Fruit fly (Drosophila melanogaster) whole organism, embryonic: ENCODE results near the gene trx.

Experiments used
- Antp ChIP-seq: fragments of 200-800 bp; sonication (Bioruptor generic); optimal IDR thresholded peaks from 3 replicates; lab custom pipeline; 2016; ENCODE audit warnings: missing biosample characterization, missing genetic modification characterization
- Asciz ChIP-seq: fragments of 200-800 bp; sonication (Bioruptor generic); optimal IDR thresholded peaks from 2 replicates; lab custom pipeline; 2017; ENCODE audit warnings: missing biosample characterization, mild to moderate bottlenecking, missing genetic modification characterization, missing genetic modification reagents
- Atf3 ChIP-seq: fragments of 200-800 bp; sonication (Bioruptor generic); optimal IDR thresholded peaks from 3 replicates; lab custom pipeline; 2016; ENCODE audit warnings: missing biosample characterization, missing genetic modification characterization
- CG10431 ChIP-seq: fragments of 200-800 bp; sonication (Bioruptor generic); optimal IDR thresholded peaks from 3 replicates; lab custom pipeline; 2018; ENCODE audit warnings: missing biosample characterization, mild to moderate bottlenecking, missing genetic modification characterization
- CG15514 ChIP-seq: fragments of 200-800 bp; sonication (Bioruptor generic); optimal IDR thresholded peaks from 3 replicates; lab custom pipeline; 2017; ENCODE audit warnings: missing biosample characterization, missing genetic modification characterization, mild to moderate bottlenecking, moderate library complexity, missing genetic modification reagents
- CG15696 ChIP-seq: fragments of 200-800 bp; sonication (Bioruptor generic); optimal IDR thresholded peaks from 2 replicates; lab custom pipeline; 2019; ENCODE audit warnings: missing biosample characterization, mild to moderate bottlenecking, missing genetic modification characterization, moderate library complexity
- CG17385 ChIP-seq: fragments of 200-800 bp; sonication (Bioruptor generic); optimal IDR thresholded peaks from 3 replicates; lab custom pipeline; 2018; ENCODE audit warnings: missing biosample characterization, mild to moderate bottlenecking, missing genetic modification characterization
- CG17568 ChIP-seq: fragments of 200-800 bp; sonication (Bioruptor generic); optimal IDR thresholded peaks from 2 replicates; lab custom pipeline; 2018; ENCODE audit warnings: missing biosample characterization, mild to moderate bottlenecking, missing genetic modification characterization, moderate library complexity
- CG17829 ChIP-seq: fragments of 200-800 bp; optimal IDR thresholded peaks from 2 replicates; lab custom pipeline; 2019; ENCODE audit warnings: missing biosample characterization, mild to moderate bottlenecking, missing genetic modification characterization, moderate library complexity
- CG18599 ChIP-seq: fragments of 200-800 bp; sonication (Bioruptor generic); optimal IDR thresholded peaks from 3 replicates; lab custom pipeline; 2017; ENCODE audit warnings: missing biosample characterization, missing genetic modification characterization, mild to moderate bottlenecking, moderate library complexity, missing genetic modification reagents
- CG2120 ChIP-seq: fragments of 200-800 bp; sonication (Bioruptor generic); optimal IDR thresholded peaks from 3 replicates; lab custom pipeline; 2016; ENCODE audit warnings: missing biosample characterization, missing genetic modification characterization
- CG2678 ChIP-seq: fragments of 200-800 bp; sonication (Bioruptor generic); optimal IDR thresholded peaks from 3 replicates; lab custom pipeline; 2019; ENCODE audit warnings: missing biosample characterization, mild to moderate bottlenecking, missing genetic modification characterization, moderate library complexity
- CG2712 ChIP-seq: fragments of 200-800 bp; optimal IDR thresholded peaks from 3 replicates; lab custom pipeline; 2019; ENCODE audit warnings: missing biosample characterization, mild to moderate bottlenecking, missing genetic modification characterization, moderate library complexity
- CG3995 ChIP-seq: fragments of 200-800 bp; sonication (Bioruptor generic); optimal IDR thresholded peaks from 3 replicates; lab custom pipeline; 2016; ENCODE audit warnings: missing biosample characterization, missing genetic modification characterization
- CG4328 ChIP-seq: fragments of 200-800 bp; sonication (Bioruptor generic); optimal IDR thresholded peaks from 3 replicates; lab custom pipeline; 2017; ENCODE audit warnings: missing biosample characterization, missing genetic modification reagents, missing genetic modification characterization
- CG43689 ChIP-seq: fragments of 200-800 bp; sonication (Bioruptor generic); IDR thresholded peaks from 2 replicates; pipeline ENCODE4 v1.3.6; 2022; ENCODE audit warnings: missing biosample characterization, missing genetic modification characterization
- CG5180 ChIP-seq: fragments of 200-800 bp; sonication (Bioruptor generic); optimal IDR thresholded peaks from 3 replicates; lab custom pipeline; 2017; ENCODE audit warnings: missing biosample characterization, missing genetic modification characterization, mild to moderate bottlenecking, moderate library complexity, missing genetic modification reagents
- CG5245 ChIP-seq: fragments of 200-800 bp; sonication (Bioruptor generic); optimal IDR thresholded peaks from 3 replicates; lab custom pipeline; 2016; ENCODE audit warnings: missing biosample characterization, missing genetic modification characterization
- CG7271 ChIP-seq: fragments of 200-800 bp; sonication (Bioruptor generic); optimal IDR thresholded peaks from 2 replicates; lab custom pipeline; 2018; ENCODE audit warnings: missing biosample characterization, mild to moderate bottlenecking, missing genetic modification characterization, moderate library complexity
- CG8089 ChIP-seq: fragments of 200-800 bp; sonication (Bioruptor generic); optimal IDR thresholded peaks from 3 replicates; lab custom pipeline; 2016; ENCODE audit warnings: missing biosample characterization, missing genetic modification characterization
- CG9437 ChIP-seq: fragments of 200-800 bp; sonication (Bioruptor generic); optimal IDR thresholded peaks from 2 replicates; lab custom pipeline; 2018; ENCODE audit warnings: missing biosample characterization, mild to moderate bottlenecking, missing genetic modification characterization
- CG9797 ChIP-seq: fragments of 200-800 bp; sonication (Bioruptor generic); optimal IDR thresholded peaks from 3 replicates; lab custom pipeline; 2018; ENCODE audit warnings: missing biosample characterization, mild to moderate bottlenecking, missing genetic modification characterization
- CoRest ChIP-seq: fragments of 200-800 bp; sonication (Bioruptor generic); optimal IDR thresholded peaks from 3 replicates; lab custom pipeline; 2018; ENCODE audit warnings: missing biosample characterization, mild to moderate bottlenecking, missing genetic modification characterization, moderate library complexity
- Dek ChIP-seq: fragments of 200-800 bp; sonication (Bioruptor generic); optimal IDR thresholded peaks from 3 replicates; lab custom pipeline; 2019; ENCODE audit warnings: missing biosample characterization, mild to moderate bottlenecking, missing genetic modification characterization, moderate library complexity
- Lim3 ChIP-seq: fragments of 200-800 bp; sonication (Bioruptor generic); IDR thresholded peaks from 2 replicates; pipeline ENCODE4 v1.3.6; 2022; ENCODE audit warnings: missing biosample characterization, missing genetic modification characterization
- Nf-YC ChIP-seq: fragments of 200-800 bp; optimal IDR thresholded peaks from 3 replicates; lab custom pipeline; 2019; ENCODE audit warnings: missing biosample characterization, mild to moderate bottlenecking, missing genetic modification characterization, moderate library complexity
- Rx ChIP-seq: fragments of 200-800 bp; sonication (Bioruptor generic); IDR thresholded peaks from 2 replicates; pipeline ENCODE4 v1.3.6; 2022; ENCODE audit warnings: missing biosample characterization, missing genetic modification characterization
- Sox102F ChIP-seq: fragments of 200-800 bp; sonication (Bioruptor generic); optimal IDR thresholded peaks from 2 replicates; lab custom pipeline; 2018; ENCODE audit warnings: missing biosample characterization, mild to moderate bottlenecking, missing genetic modification characterization, moderate library complexity
- Ssrp ChIP-seq: fragments of 200-800 bp; sonication (Bioruptor generic); optimal IDR thresholded peaks from 2 replicates; lab custom pipeline; 2018; ENCODE audit warnings: missing biosample characterization, mild to moderate bottlenecking, missing genetic modification characterization, moderate library complexity
- YL-1 ChIP-seq: fragments of 200-800 bp; sonication (Bioruptor generic); optimal IDR thresholded peaks from 3 replicates; lab custom pipeline; 2017; ENCODE audit warnings: missing biosample characterization, mild to moderate bottlenecking, missing genetic modification characterization
- chinmo ChIP-seq: fragments of 200-800 bp; sonication (Bioruptor generic); IDR thresholded peaks from 4 replicates; pipeline ENCODE4 v1.3.6; 2022; ENCODE audit warnings: missing biosample characterization, missing genetic modification characterization; ENCODE audit not compliant: partially characterized antibody
- disco-r ChIP-seq: fragments of 200-800 bp; sonication (Bioruptor generic); optimal IDR thresholded peaks from 2 replicates; lab custom pipeline; 2016; ENCODE audit warnings: missing biosample characterization, missing genetic modification characterization
- dpn ChIP-seq, 2 experiments: fragments of 200-800 bp; sonication (Bioruptor generic); optimal IDR thresholded peaks; 3 replicates each; lab custom pipeline; 2016; ENCODE audit warnings: missing biosample characterization in 2 of 2, missing genetic modification characterization in 2 of 2
- esg ChIP-seq: fragments of 200-800 bp; sonication (Bioruptor generic); conservative IDR thresholded peaks from 2 replicates; pipeline ENCODE4 v1.3.6; 2022; ENCODE audit warnings: missing biosample characterization, missing genetic modification characterization
- eve ChIP-seq, 2 experiments: fragments of >200 bp; optimal IDR thresholded peaks; 2 replicates each; lab custom pipeline; 2017; ENCODE audit warnings: missing biosample characterization in 2 of 2, missing genetic modification characterization in 2 of 2
- fd64A ChIP-seq: fragments of 200-800 bp; sonication (Bioruptor generic); optimal IDR thresholded peaks from 3 replicates; lab custom pipeline; 2018; ENCODE audit warnings: missing biosample characterization, mild to moderate bottlenecking, missing genetic modification characterization
- gce ChIP-seq: fragments of 200-800 bp; sonication (Bioruptor generic); IDR thresholded peaks from 3 replicates; pipeline ENCODE4 v1.3.6; 2022; ENCODE audit warnings: missing biosample characterization, missing genetic modification characterization
- hbn ChIP-seq: fragments of 200-800 bp; sonication (Bioruptor generic); IDR thresholded peaks from 2 replicates; pipeline ENCODE4 v1.3.6; 2022; ENCODE audit warnings: missing biosample characterization, missing genetic modification characterization; ENCODE audit not compliant: partially characterized antibody
- jing ChIP-seq: fragments of 200-800 bp; sonication (Bioruptor generic); optimal IDR thresholded peaks from 2 replicates; lab custom pipeline; 2018; ENCODE audit warnings: missing biosample characterization, mild to moderate bottlenecking, missing genetic modification characterization
- ken ChIP-seq: fragments of 200-800 bp; sonication (Bioruptor generic); IDR thresholded peaks from 3 replicates; pipeline ENCODE4 v1.3.6; 2022; ENCODE audit warnings: missing biosample characterization, missing genetic modification characterization
- lab ChIP-seq: fragments of 200-800 bp; sonication (Bioruptor generic); optimal IDR thresholded peaks from 3 replicates; lab custom pipeline; 2017; ENCODE audit warnings: missing biosample characterization, missing genetic modification characterization, mild to moderate bottlenecking, moderate library complexity, missing genetic modification reagents
- nau ChIP-seq: fragments of 200-800 bp; sonication (Bioruptor generic); optimal IDR thresholded peaks from 3 replicates; lab custom pipeline; 2017; ENCODE audit warnings: missing biosample characterization, mild to moderate bottlenecking, missing genetic modification characterization, missing genetic modification reagents
- nmo ChIP-seq: fragments of 200-800 bp; sonication (Bioruptor generic); optimal IDR thresholded peaks from 2 replicates; lab custom pipeline; 2018; ENCODE audit warnings: missing biosample characterization, mild to moderate bottlenecking, missing genetic modification characterization, moderate library complexity
- onecut ChIP-seq: fragments of 200-800 bp; sonication (Bioruptor generic); IDR thresholded peaks from 2 replicates; pipeline ENCODE4 v1.3.6; 2022; ENCODE audit warnings: missing biosample characterization, missing genetic modification characterization
- pho ChIP-seq: fragments of 200-800 bp; sonication (Bioruptor generic); optimal IDR thresholded peaks from 2 replicates; lab custom pipeline; 2016; ENCODE audit warnings: missing biosample characterization, missing genetic modification characterization
- phol ChIP-seq: fragments of 200-800 bp; sonication (Bioruptor generic); optimal IDR thresholded peaks from 3 replicates; lab custom pipeline; 2018; ENCODE audit warnings: missing biosample characterization, mild to moderate bottlenecking, missing genetic modification characterization, moderate library complexity
- sima ChIP-seq: fragments of 200-800 bp; sonication (Bioruptor generic); optimal IDR thresholded peaks from 2 replicates; lab custom pipeline; 2016; ENCODE audit warnings: missing biosample characterization, missing genetic modification characterization
- ttk ChIP-seq: fragments of 200-800 bp; sonication (Bioruptor generic); IDR thresholded peaks from 2 replicates; pipeline ENCODE4 v2.1.2; 2022; ENCODE audit warnings: missing biosample characterization, missing genetic modification characterization
- tx ChIP-seq: fragments of 200-800 bp; sonication (Bioruptor generic); optimal IDR thresholded peaks from 2 replicates; lab custom pipeline; 2016; ENCODE audit warnings: missing biosample characterization, missing genetic modification characterization
- wek ChIP-seq: fragments of 200-800 bp; sonication (Bioruptor generic); optimal IDR thresholded peaks from 3 replicates; lab custom pipeline; 2018; ENCODE audit warnings: missing biosample characterization, mild to moderate bottlenecking, missing genetic modification characterization, moderate library complexity
- zfh2 ChIP-seq: fragments of 200-800 bp; sonication (Bioruptor generic); optimal IDR thresholded peaks from 2 replicates; lab custom pipeline; 2016; ENCODE audit warnings: missing biosample characterization, missing genetic modification characterization

The trx gene

dm6 chr3R:14284422-14284760 lies 2.3 kb downstream of the trx start (continued):
- TF ChIP-seq CG15514 (GFP tag; lab: Kevin White, UChicago) (peak; percentile 13), eve (GFP tag; optimal IDR thresholded peaks at IDR 0.05; lab: Kevin White, UChicago) (peak in 1 of 2 experiments; percentile 71), YL-1 (GFP tag; lab: Kevin White, UChicago) (no peak), fd64A (GFP tag; lab: Kevin White, UChicago) (peak; percentile 77), sima (GFP tag; lab: Kevin White, UChicago) (peak; percentile 4), CG5180 (GFP tag; lab: Kevin White, UChicago) (peak; percentile 10), disco-r (GFP tag; lab: Kevin White, UChicago) (no peak), CG15696 (tag; lab: Kevin White, UChicago) (peak; percentile 10), esg (GFP tag; lab: Robert Waterston, UW) (no peak), CG17829 (tag; lab: Kevin White, UChicago) (peak; percentile 9), pho (GFP tag; lab: Kevin White, UChicago) (peak; percentile 34), onecut (peak; percentile 51), CG17385 (GFP tag; lab: Kevin White, UChicago) (peak; percentile 8), CG5245 (GFP tag; lab: Kevin White, UChicago) (no peak), phol (peak; percentile 23), lab (GFP tag; lab: Kevin White, UChicago) (peak; percentile 47), CG2120 (GFP tag; lab: Kevin White, UChicago) (peak; percentile 2), CoRest (tag; lab: Kevin White, UChicago) (peak; percentile 44), Lim3 (no peak), Ssrp (tag; lab: Kevin White, UChicago) (peak; percentile 15), CG2678 (peak; percentile 27), nau (GFP tag; lab: Kevin White, UChicago) (peak; percentile 10), Antp (GFP tag; lab: Kevin White, UChicago) (no peak), nmo (GFP tag; lab: Kevin White, UChicago) (peak; percentile 24), zfh2 (GFP tag; lab: Kevin White, UChicago) (no peak), CG4328 (no peak), CG7271 (peak; percentile 6), jing (GFP tag; lab: Kevin White, UChicago) (peak; percentile 9), CG8089 (GFP tag; lab: Kevin White, UChicago) (no peak), CG43689 (GFP tag; lab: Robert Waterston, UW) (no peak), CG9797 (GFP tag; lab: Kevin White, UChicago) (no peak), Atf3 (GFP tag; lab: Kevin White, UChicago) (no peak), Asciz (GFP tag; lab: Kevin White, UChicago) (peak; percentile 24), CG18599 (GFP tag; lab: Kevin White, UChicago) (no peak), ttk (GFP tag; lab: Robert Waterston, UW) (no peak), Nf-YC (tag; lab: Kevin White, UChicago) (no peak), dpn (GFP tag; optimal IDR thresholded peaks at IDR 0.05; lab: Kevin White, UChicago) (no peak), CG17568 (GFP tag; lab: Kevin White, UChicago) (peak; percentile 6), chinmo (GFP tag; lab: Robert Waterston, UW) (no peak), wek (peak; percentile 36), CG9437 (GFP tag; lab: Kevin White, UChicago) (peak; percentile 5), gce (GFP tag; lab: Robert Waterston, UW) (no peak), tx (GFP tag; lab: Kevin White, UChicago) (peak; percentile 36), hbn (no peak), Dek (tag; lab: Kevin White, UChicago) (peak; percentile 32), Rx (GFP tag; lab: Robert Waterston, UW) (no peak), CG3995 (GFP tag; lab: Kevin White, UChicago) (no peak), CG10431 (peak; percentile 23), CG2712 (tag; lab: Kevin White, UChicago) (peak; percentile 24), ken (GFP tag; lab: Robert Waterston, UW) (no peak), Sox102F (peak; percentile 40)
